Worm (Caenorhabditis elegans) whole organism, L3 larva: ENCODE data around the gene C06E8.5.

ENCODE experiments used
- R02D3.7 ChIP-seq: fragments of 150-350 bp; optimal IDR thresholded peaks from 2 replicates; lab custom pipeline; 2014; ENCODE audit warnings: missing biosample characterization, missing genetic modification characterization
- ZK546.5 ChIP-seq: sonication (generic microtip); optimal IDR thresholded peaks from 2 replicates; lab custom pipeline; 2017; ENCODE audit warnings: missing biosample characterization, missing genetic modification characterization
- ama-1 ChIP-seq: fragments of 150-350 bp; optimal IDR thresholded peaks from 2 replicates; lab custom pipeline; 2018
- daf-12 ChIP-seq: fragments of 150-350 bp; optimal IDR thresholded peaks from 2 replicates; lab custom pipeline; 2014; ENCODE audit warnings: missing biosample characterization, missing genetic modification reagents, missing genetic modification characterization
- egl-27 ChIP-seq: sonication (generic microtip); optimal IDR thresholded peaks from 4 replicates; lab custom pipeline; 2017; ENCODE audit warnings: missing biosample characterization, missing genetic modification reagents, missing genetic modification characterization
- elt-3 ChIP-seq, 3 experiments: fragments of 150-350 bp in 1 of 3; sonication (generic microtip) in 2 of 3; optimal IDR thresholded peaks; 2 replicates in 2 of 3; 4 replicates in 1 of 3; lab custom pipeline; 2014 to 2017; ENCODE audit warnings: missing biosample characterization in 3 of 3, missing genetic modification characterization in 3 of 3
- lin-15B ChIP-seq: fragments of 150-350 bp; optimal IDR thresholded peaks from 2 replicates; lab custom pipeline; 2014; ENCODE audit warnings: missing biosample characterization, missing genetic modification characterization
- nhr-23 ChIP-seq: fragments of 150-350 bp; optimal IDR thresholded peaks from 2 replicates; lab custom pipeline; 2014; ENCODE audit warnings: missing biosample characterization, missing genetic modification reagents, missing genetic modification characterization
- nhr-76 ChIP-seq: fragments of 150-350 bp; sonication (generic microtip); optimal IDR thresholded peaks from 5 replicates; lab custom pipeline; 2014; ENCODE audit warnings: missing biosample characterization, missing genetic modification characterization
- pha-4 ChIP-seq: fragments of 150-350 bp; optimal IDR thresholded peaks from 2 replicates; lab custom pipeline; 2014; ENCODE audit warnings: missing biosample characterization, missing genetic modification reagents, missing genetic modification characterization
- skn-1 ChIP-seq: fragments of 150-350 bp; optimal IDR thresholded peaks from 2 replicates; lab custom pipeline; 2014; ENCODE audit warnings: missing biosample characterization, missing genetic modification characterization
- snpc-4 ChIP-seq: fragments of 150-350 bp; optimal IDR thresholded peaks from 2 replicates; lab custom pipeline; 2014; ENCODE audit warnings: missing biosample characterization, missing genetic modification characterization

- TF ChIP-seq lin-15B (tag; lab: Kevin White, UChicago) (no peak), ZK546.5 (no peak), egl-27 (no peak), nhr-76 (no peak), R02D3.7 (tag; lab: Kevin White, UChicago) (no peak), daf-12 (tag; lab: Kevin White, UChicago) (no peak), pha-4 (tag; lab: Kevin White, UChicago) (no peak), ama-1 (lab: Kevin White, UChicago) (no peak), snpc-4 (tag; lab: Kevin White, UChicago) (no peak), skn-1 (tag; lab: Kevin White, UChicago) (no peak), elt-3 (tag; optimal IDR thresholded peaks at IDR 0.05; lab: Kevin White, UChicago) (no peak), nhr-23 (tag; lab: Kevin White, UChicago) (no peak)
Observed at ce11 chrIII:7025839-7026238, 20.6 kb upstream of the C06E8.5 start.
